Fruit fly (Drosophila melanogaster) whole organism, pupa: ENCODE measurements around the gene JMJD5.

Experiments used
- CG4496 ChIP-seq: fragments of 200-800 bp; sonication (Bioruptor generic); IDR thresholded peaks from 3 replicates; pipeline ENCODE4 v1.3.6; 2022; ENCODE audit warnings: missing biosample characterization, missing genetic modification characterization
- D1 ChIP-seq: fragments of 200-800 bp; sonication (Bioruptor generic); optimal IDR thresholded peaks from 2 replicates; lab custom pipeline; 2018; ENCODE audit warnings: missing biosample characterization, mild to moderate bottlenecking, missing genetic modification characterization, moderate library complexity
- EcR ChIP-seq: fragments of 200-800 bp; sonication (Bioruptor generic); optimal IDR thresholded peaks from 3 replicates; lab custom pipeline; 2019; ENCODE audit warnings: missing biosample characterization, missing genetic modification characterization, mild to moderate bottlenecking, moderate library complexity, missing genetic modification reagents

DNA sequence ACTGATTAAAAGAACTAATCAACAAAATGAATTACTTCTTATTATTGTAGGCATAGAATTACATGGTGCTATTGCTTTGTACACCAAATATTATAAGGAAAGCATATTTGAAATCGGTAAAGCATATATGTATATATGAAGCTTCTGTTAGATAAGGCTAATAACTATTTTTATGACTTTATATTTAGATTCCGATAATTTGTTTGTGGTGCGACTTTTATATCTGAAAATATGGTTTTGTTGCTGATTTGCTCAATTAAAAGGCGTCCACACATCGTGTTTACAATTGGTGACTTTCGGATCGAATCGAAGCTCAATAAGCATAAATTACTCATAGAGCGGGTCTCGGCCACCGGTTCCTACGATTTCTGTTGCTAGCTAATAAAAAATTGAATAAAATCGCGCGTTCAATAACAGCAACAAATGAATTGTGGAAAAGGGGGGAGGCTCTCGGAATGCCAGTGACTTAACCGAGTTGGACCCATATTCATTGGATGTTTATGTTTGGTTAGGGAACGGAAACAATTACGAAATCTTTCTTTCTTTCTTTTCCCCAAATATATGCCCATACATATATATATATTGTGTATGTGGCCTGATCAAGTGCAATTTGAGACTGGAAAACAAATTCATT is 44.6 kb upstream of the JMJD5 start:
- TF ChIP-seq D1 (no peak), EcR (GFP tag; lab: Kevin White, UChicago) (no peak), CG4496 (GFP tag; lab: Robert Waterston, UW) (no peak)
